Worm (Caenorhabditis elegans) whole organism, young adult: ENCODE data around the gene gst-5.

Experiments
- B0019.2 ChIP-seq: fragments of 200-800 bp; sonication (Bioruptor generic); conservative IDR thresholded peaks from 2 replicates; pipeline ENCODE4 v1.3.6; 2022; ENCODE audit warnings: missing genetic modification reagents, missing genetic modification characterization, missing compliant biosample characterization
- C17E4.6 ChIP-seq: fragments of 200-800 bp; sonication (Bioruptor generic); IDR thresholded peaks from 2 replicates; pipeline ENCODE4 v1.3.6; 2022; ENCODE audit warnings: missing genetic modification reagents, missing genetic modification characterization, missing compliant biosample characterization
- D2030.7 ChIP-seq: fragments of 200-800 bp; sonication (Bioruptor generic); IDR thresholded peaks from 2 replicates; pipeline ENCODE4 v1.3.6; 2022; ENCODE audit warnings: missing genetic modification reagents, missing genetic modification characterization, missing compliant biosample characterization
- F10E7.11 ChIP-seq: sonication (generic microtip); optimal IDR thresholded peaks from 2 replicates; lab custom pipeline; 2017; ENCODE audit warnings: mild to moderate bottlenecking, missing genetic modification characterization, moderate library complexity, missing compliant biosample characterization
- F37B4.10 ChIP-seq: fragments of 200-800 bp; sonication (Bioruptor generic); IDR thresholded peaks from 2 replicates; pipeline ENCODE4 v1.3.6; 2022; ENCODE audit warnings: missing genetic modification characterization, missing compliant biosample characterization
- F57C9.4 ChIP-seq: sonication (generic microtip); optimal IDR thresholded peaks from 2 replicates; lab custom pipeline; 2017; ENCODE audit warnings: mild to moderate bottlenecking, missing genetic modification characterization, missing compliant biosample characterization
- K12H6.12 ChIP-seq: fragments of 200-800 bp; sonication (Bioruptor generic); optimal IDR thresholded peaks from 2 replicates; lab custom pipeline; 2018; ENCODE audit warnings: mild to moderate bottlenecking, missing genetic modification characterization, missing compliant biosample characterization
- Y56A3A.18 ChIP-seq: fragments of 200-800 bp; sonication (Bioruptor generic); IDR thresholded peaks from 2 replicates; pipeline ENCODE4 v1.3.6; 2022; ENCODE audit warnings: missing genetic modification reagents, missing genetic modification characterization, missing compliant biosample characterization
- akir-1 ChIP-seq: fragments of 200-800 bp; sonication (Bioruptor generic); optimal IDR thresholded peaks from 2 replicates; lab custom pipeline; 2018; ENCODE audit warnings: mild to moderate bottlenecking, missing genetic modification characterization, moderate library complexity, missing compliant biosample characterization
- athp-1 ChIP-seq: sonication (generic microtip); optimal IDR thresholded peaks from 2 replicates; lab custom pipeline; 2017; ENCODE audit warnings: mild to moderate bottlenecking, missing genetic modification characterization, missing compliant biosample characterization
- bed-1 ChIP-seq: fragments of 200-800 bp; sonication (Bioruptor generic); IDR thresholded peaks from 2 replicates; pipeline ENCODE4 v1.3.6; 2022; ENCODE audit warnings: missing genetic modification reagents, missing genetic modification characterization, missing compliant biosample characterization
- bed-2 ChIP-seq: fragments of 200-800 bp; sonication (Bioruptor generic); IDR thresholded peaks from 2 replicates; pipeline ENCODE4 v1.3.6; 2022; ENCODE audit warnings: missing genetic modification reagents, missing genetic modification characterization, missing compliant biosample characterization
- cebp-1 ChIP-seq, 2 experiments: fragments of 200-800 bp in 1 of 2; sonication (Bioruptor generic) in 1 of 2; sonication (generic microtip) in 1 of 2; IDR thresholded peaks in 1 of 2; optimal IDR thresholded peaks in 1 of 2; 2 replicates each; pipeline versions ENCODE4 v1.3.6 to Lab custom; 2017 to 2022; ENCODE audit warnings: missing compliant biosample characterization in 2 of 2, missing genetic modification characterization in 2 of 2, mild to moderate bottlenecking in 1 of 2, missing genetic modification reagents in 1 of 2, moderate library complexity in 1 of 2
- die-1 ChIP-seq: sonication (generic microtip); optimal IDR thresholded peaks from 2 replicates; lab custom pipeline; 2016; ENCODE audit warnings: missing genotype, mild to moderate bottlenecking, missing genetic modification characterization, missing compliant biosample characterization
- egl-18 ChIP-seq: fragments of 200-800 bp; sonication (Bioruptor generic); IDR thresholded peaks from 2 replicates; pipeline ENCODE4 v1.3.6; 2022; ENCODE audit warnings: missing genetic modification reagents, missing genetic modification characterization, missing compliant biosample characterization
- ekl-4 ChIP-seq: fragments of 200-800 bp; sonication (Bioruptor generic); IDR thresholded peaks from 2 replicates; pipeline ENCODE4 v1.3.6; 2022; ENCODE audit warnings: missing genetic modification reagents, missing genetic modification characterization, missing compliant biosample characterization
- hrde-1 ChIP-seq: sonication (generic microtip); optimal IDR thresholded peaks from 2 replicates; lab custom pipeline; 2016; ENCODE audit warnings: missing genetic modification characterization, mild to moderate bottlenecking, missing compliant biosample characterization, moderate library complexity, missing genotype, missing genetic modification reagents, borderline replicate concordance
- let-607 ChIP-seq, 2 experiments: fragments of 200-800 bp in 1 of 2; sonication (Bioruptor generic) in 1 of 2; sonication (generic microtip) in 1 of 2; optimal IDR thresholded peaks; 2 replicates each; lab custom pipeline; 2016 to 2018; ENCODE audit warnings: mild to moderate bottlenecking in 2 of 2, missing compliant biosample characterization in 2 of 2, missing genetic modification characterization in 2 of 2, moderate library complexity in 2 of 2, missing genotype in 1 of 2
- lin-26 ChIP-seq: fragments of 200-800 bp; sonication (Bioruptor generic); IDR thresholded peaks from 2 replicates; pipeline ENCODE4 v1.3.6; 2022; ENCODE audit warnings: missing genetic modification reagents, missing genetic modification characterization, missing compliant biosample characterization
- lsy-27 ChIP-seq: sonication (generic microtip); optimal IDR thresholded peaks from 2 replicates; lab custom pipeline; 2017; ENCODE audit warnings: missing genetic modification characterization, mild to moderate bottlenecking, missing compliant biosample characterization, antibody characterized with exemption, missing genotype, borderline replicate concordance; ENCODE audit not compliant: insufficient read depth
- madf-3 ChIP-seq: fragments of 200-800 bp; sonication (Bioruptor generic); IDR thresholded peaks from 2 replicates; pipeline ENCODE4 v1.3.6; 2022; ENCODE audit warnings: missing genetic modification reagents, missing genetic modification characterization, missing compliant biosample characterization
- madf-6 ChIP-seq: fragments of 200-800 bp; sonication (Bioruptor generic); IDR thresholded peaks from 2 replicates; pipeline ENCODE4 v1.3.6; 2022; ENCODE audit warnings: missing genetic modification reagents, missing genetic modification characterization, missing compliant biosample characterization
- madf-8 ChIP-seq: fragments of 200-800 bp; sonication (Bioruptor generic); conservative IDR thresholded peaks from 2 replicates; pipeline ENCODE4 v1.3.6; 2022; ENCODE audit warnings: missing genetic modification reagents, missing genetic modification characterization, missing compliant biosample characterization
- nhr-80 ChIP-seq: sonication (generic microtip); optimal IDR thresholded peaks from 2 replicates; lab custom pipeline; 2016; ENCODE audit warnings: missing genetic modification characterization, missing compliant biosample characterization
- nhr-90 ChIP-seq: sonication (generic microtip); optimal IDR thresholded peaks from 2 replicates; lab custom pipeline; 2016; ENCODE audit warnings: missing genotype, mild to moderate bottlenecking, missing genetic modification characterization, missing compliant biosample characterization
- pbrm-1 ChIP-seq: fragments of 200-800 bp; sonication (Bioruptor generic); IDR thresholded peaks from 2 replicates; pipeline ENCODE4 v1.3.6; 2022; ENCODE audit warnings: missing genetic modification reagents, missing genetic modification characterization, missing compliant biosample characterization
- snpc-1.3 ChIP-seq: sonication (generic microtip); optimal IDR thresholded peaks from 2 replicates; lab custom pipeline; 2017; ENCODE audit warnings: missing genetic modification characterization, mild to moderate bottlenecking, missing compliant biosample characterization, antibody characterized with exemption, moderate library complexity, missing genotype, missing genetic modification reagents; ENCODE audit not compliant: insufficient read depth
- snpc-3.4 ChIP-seq: sonication (generic microtip); optimal IDR thresholded peaks from 2 replicates; lab custom pipeline; 2017; ENCODE audit warnings: missing genetic modification characterization, mild to moderate bottlenecking, missing compliant biosample characterization, antibody characterized with exemption, moderate library complexity, missing genotype, missing genetic modification reagents
- somi-1 ChIP-seq: fragments of 200-800 bp; sonication (Bioruptor generic); optimal IDR thresholded peaks from 2 replicates; lab custom pipeline; 2018; ENCODE audit warnings: mild to moderate bottlenecking, missing genetic modification characterization, missing compliant biosample characterization
- xnd-1 ChIP-seq: sonication (generic microtip); optimal IDR thresholded peaks from 2 replicates; lab custom pipeline; 2016; ENCODE audit warnings: missing genotype, missing genetic modification reagents, missing genetic modification characterization, missing compliant biosample characterization
- zfh-2 ChIP-seq: fragments of 200-800 bp; sonication (Bioruptor generic); conservative IDR thresholded peaks from 2 replicates; pipeline ENCODE4 v1.3.6; 2022; ENCODE audit warnings: missing genetic modification reagents, missing genetic modification characterization, missing compliant biosample characterization
- zim-3 ChIP-seq: sonication (generic microtip); optimal IDR thresholded peaks from 2 replicates; lab custom pipeline; 2017; ENCODE audit warnings: mild to moderate bottlenecking, missing genetic modification characterization, moderate library complexity, missing compliant biosample characterization
- ztf-22 ChIP-seq: fragments of 200-800 bp; sonication (Bioruptor generic); optimal IDR thresholded peaks from 2 replicates; lab custom pipeline; 2018; ENCODE audit warnings: mild to moderate bottlenecking, missing genetic modification characterization, moderate library complexity, missing compliant biosample characterization
- ztf-26 ChIP-seq: sonication (generic microtip); optimal IDR thresholded peaks from 2 replicates; lab custom pipeline; 2017; ENCODE audit warnings: missing genetic modification characterization, missing compliant biosample characterization

The gst-5 gene

DNA sequence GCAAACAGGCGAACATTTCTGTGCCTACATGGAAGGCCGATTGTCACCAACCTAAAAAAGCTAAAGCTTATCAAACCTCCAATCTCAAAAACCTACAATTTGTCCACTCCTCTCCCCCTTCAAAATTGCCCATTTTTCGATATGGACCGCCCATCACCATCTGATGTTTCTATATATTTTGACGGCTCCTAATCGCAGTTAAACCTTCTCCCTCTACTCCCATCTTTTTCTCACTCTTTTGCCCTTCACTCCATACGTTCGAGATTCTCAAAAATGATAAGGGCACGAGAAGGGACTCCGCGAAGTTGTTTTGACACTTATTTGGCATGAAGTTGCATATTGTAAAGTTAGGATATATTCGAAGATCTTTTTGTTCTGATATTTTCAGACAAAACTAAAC, 9.0 kb downstream of the gst-5 start:
- no peak for TF ChIP-seq snpc-3.4 (tag; lab: Kevin White, UChicago)
- no peak for TF ChIP-seq nhr-90
- TF ChIP-seq nhr-80 (tag; lab: Kevin White, UChicago), result no peak
- no peak for TF ChIP-seq pbrm-1

DNA sequence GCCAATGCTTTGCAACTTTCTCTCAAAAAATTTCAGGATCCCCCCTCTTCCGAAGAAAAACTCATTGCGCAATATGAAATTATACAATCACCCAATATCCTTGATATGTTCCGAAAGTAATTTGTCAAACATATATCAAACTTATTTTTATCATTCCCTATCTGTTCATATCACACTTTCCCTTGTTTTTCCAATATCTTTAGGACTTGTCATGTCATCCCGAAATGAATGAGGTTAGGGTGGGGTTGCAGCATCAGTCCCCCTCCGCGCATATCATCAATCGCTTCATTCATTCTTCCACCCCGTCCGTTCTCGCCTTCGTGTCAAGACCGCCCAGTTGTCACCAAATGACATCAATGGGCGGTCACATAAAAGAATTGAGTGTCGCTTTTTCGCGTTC, 9.5 kb downstream of the gst-5 start:
- TF ChIP-seq zim-3 (no peak), madf-3 (no peak), lsy-27 (tag; lab: Kevin White, UChicago) (no peak), let-607 (tag; optimal IDR thresholded peaks at IDR 0.05; lab: Kevin White, UChicago) (no peak), cebp-1 (GFP tag; IDR thresholded peaks at IDR 0.05; lab: Robert Waterston, UW) (no peak), cebp-1 (tag; optimal IDR thresholded peaks at IDR 0.05; lab: Kevin White, UChicago) (no peak), snpc-3.4 (tag; lab: Kevin White, UChicago) (no peak), snpc-1.3 (no peak), F37B4.10 (no peak)

DNA sequence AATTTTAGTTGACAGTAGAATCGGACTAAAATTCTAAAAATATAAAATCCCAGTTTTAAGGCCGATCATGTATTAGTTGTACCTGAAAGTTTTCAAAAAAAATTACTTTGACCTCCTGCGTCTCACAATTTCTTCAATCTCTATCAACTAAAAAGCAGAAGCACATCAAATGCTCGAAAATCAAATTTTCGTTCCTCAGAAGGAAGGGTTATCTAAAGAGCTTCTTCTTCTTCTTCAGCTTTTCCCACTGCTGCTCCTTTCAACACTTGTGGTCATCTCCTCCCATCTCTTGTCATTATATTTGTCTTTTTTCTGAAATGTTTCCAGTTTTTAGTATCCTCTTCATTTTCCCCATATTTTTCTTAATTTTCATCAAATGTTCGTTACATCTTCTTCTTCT, 14.6 kb downstream of the gst-5 start:
- no peak for TF ChIP-seq madf-6
- TF ChIP-seq athp-1 (tag; lab: Kevin White, UChicago), result no peak
- no peak for TF ChIP-seq D2030.7 (GFP tag; lab: Robert Waterston, UW)
- no peak for TF ChIP-seq pbrm-1
- no peak for TF ChIP-seq bed-1 (GFP tag; lab: Robert Waterston, UW)

DNA sequence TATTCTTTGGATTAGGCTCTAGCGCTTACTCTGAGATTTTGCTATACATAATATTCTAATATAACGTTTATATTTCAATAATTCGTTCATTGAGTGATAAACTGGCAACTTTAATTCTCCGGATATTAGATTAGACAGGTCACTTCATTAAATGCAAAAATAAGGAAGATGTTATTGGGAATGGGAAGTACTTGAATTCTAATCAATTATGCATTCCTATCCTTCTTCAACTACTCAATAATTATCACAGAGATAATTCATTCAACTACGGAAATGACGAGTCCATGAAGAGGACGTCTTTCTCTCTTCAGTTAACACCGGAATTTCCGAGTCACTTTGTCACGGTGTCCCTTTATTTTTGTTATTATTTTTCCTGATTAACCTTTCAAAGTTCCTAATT, 20.5 kb downstream of the gst-5 start:
- TF ChIP-seq F10E7.11 (tag; lab: Kevin White, UChicago) (no peak), somi-1 (no peak), snpc-1.3 (no peak), K12H6.12 (tag; lab: Kevin White, UChicago) (no peak), Y56A3A.18 (no peak)

DNA sequence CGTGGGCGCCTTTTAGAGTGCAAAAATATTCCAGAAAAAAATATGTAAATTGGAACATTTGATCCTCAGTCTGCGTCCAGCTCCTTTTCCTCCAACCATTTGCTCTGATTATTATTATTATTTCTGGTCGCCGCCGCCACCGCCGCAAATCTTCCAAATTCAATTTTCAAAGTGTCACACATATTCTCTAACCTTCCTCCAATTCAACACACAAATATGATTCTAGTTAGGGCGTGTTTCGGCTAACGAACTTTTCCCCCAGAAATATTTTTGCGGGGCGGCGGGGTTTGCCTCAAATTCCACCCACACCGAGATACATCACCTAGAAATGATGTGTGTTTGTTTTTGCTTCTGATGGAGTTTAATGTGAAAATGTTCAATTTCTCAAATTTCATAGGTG, 21.5 kb downstream of the gst-5 start:
- TF ChIP-seq C17E4.6 (GFP tag; lab: Robert Waterston, UW), result no peak
- TF ChIP-seq lin-26 (GFP tag; lab: Robert Waterston, UW), result no peak
- no peak for TF ChIP-seq F57C9.4 (tag; lab: Kevin White, UChicago)

DNA sequence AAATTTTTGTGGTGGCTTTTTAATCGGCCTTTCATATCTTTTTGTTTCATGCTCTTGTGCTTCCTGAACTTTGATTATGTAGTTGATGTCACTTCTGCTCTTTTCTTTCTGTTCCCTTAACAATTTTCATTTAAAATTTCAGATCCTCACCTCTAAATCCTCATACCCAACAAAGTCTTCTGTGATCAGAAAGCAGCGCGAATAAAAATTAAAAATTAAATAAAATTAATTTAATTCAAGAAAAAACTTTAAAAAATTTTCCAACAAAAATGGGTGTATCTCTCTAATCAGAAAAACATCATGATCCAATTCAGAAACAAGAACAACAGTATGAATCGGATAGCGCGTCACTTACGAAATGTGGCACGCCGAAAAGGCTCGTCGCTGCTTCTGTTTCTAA, 25.1 kb downstream of the gst-5 start, which contains the start of gene ptp-3:
Gene ptp-3, plus strand, starts transcription at position 301 of the 400 bp plus-strand sequence.
- TF ChIP-seq athp-1 (tag; lab: Kevin White, UChicago) (no peak), die-1 (tag; lab: Kevin White, UChicago) (no peak), B0019.2 (GFP tag; lab: Robert Waterston, UW) (no peak), hrde-1 (tag; lab: Kevin White, UChicago) (no peak), ztf-26 (tag; lab: Kevin White, UChicago) (no peak), Y56A3A.18 (no peak), xnd-1 (tag; lab: Kevin White, UChicago) (no peak), F10E7.11 (tag; lab: Kevin White, UChicago) (no peak), akir-1 (GFP tag; lab: Kevin White, UChicago) (no peak), madf-8 (no peak), egl-18 (GFP tag; lab: Robert Waterston, UW) (no peak), ekl-4 (GFP tag; lab: Robert Waterston, UW) (no peak), cebp-1 (GFP tag; IDR thresholded peaks at IDR 0.05; lab: Robert Waterston, UW) (no peak), cebp-1 (tag; optimal IDR thresholded peaks at IDR 0.05; lab: Kevin White, UChicago) (no peak), zfh-2 (GFP tag; lab: Robert Waterston, UW) (no peak), ztf-22 (GFP tag; lab: Kevin White, UChicago) (no peak), bed-2 (GFP tag; lab: Robert Waterston, UW) (no peak), D2030.7 (GFP tag; lab: Robert Waterston, UW) (no peak), snpc-1.3 (no peak)
- TF ChIP-seq, all 124 proteins: peak for 0
